Fruit fly (Drosophila melanogaster): ENCODE data around the gene Tengl1.

DNA sequence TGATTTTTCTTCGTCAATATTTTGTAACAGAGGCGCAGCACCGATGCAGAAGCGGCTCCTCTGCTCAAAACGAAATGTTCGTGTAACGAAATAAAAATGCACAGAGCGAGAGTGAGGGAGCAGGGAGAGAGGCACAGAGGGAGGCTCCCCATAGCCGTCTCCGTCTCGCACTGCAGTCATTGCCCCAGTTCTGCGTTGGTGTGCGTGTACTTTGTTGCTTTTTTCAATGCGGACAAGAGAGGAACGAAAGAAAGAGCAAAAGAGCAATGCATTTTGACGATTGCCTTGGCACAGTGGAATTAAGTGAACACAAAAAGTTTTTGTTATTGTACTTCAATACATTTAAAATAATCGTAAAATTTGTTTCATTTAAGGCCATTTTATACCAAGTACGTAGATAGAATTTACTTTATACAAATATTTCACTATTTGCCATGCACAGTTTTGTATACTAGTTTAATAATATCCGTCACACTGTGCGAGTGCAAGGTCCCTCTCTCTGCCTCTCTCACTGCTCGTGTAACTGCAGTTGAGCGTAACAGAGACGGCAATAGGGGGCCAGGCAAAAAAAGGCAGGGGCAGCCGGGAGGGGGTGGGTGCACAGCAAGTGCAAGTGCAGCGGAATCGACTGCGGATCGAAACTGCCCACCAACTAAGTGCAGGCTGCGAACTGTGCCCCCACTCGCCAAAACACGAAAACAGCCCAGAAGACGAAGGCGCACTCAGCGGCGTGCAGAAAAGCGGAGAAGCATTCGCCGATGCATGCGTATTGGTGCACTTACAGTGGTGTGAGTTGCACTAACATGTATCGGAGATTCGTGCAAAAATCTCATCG is 38.2 kb downstream of the Tengl1 start:
- TF ChIP-seq CG8478 (optimal IDR thresholded peaks at IDR 0.05) (no peak), CTCF (optimal IDR thresholded peaks at IDR 0.05) (no peak)

All from S2 (cell line).